Worm (Caenorhabditis elegans) whole organism, late embryonic: ENCODE results near the gene rab-39.

Experiments
- C08G9.2 ChIP-seq: sonication (generic microtip); optimal IDR thresholded peaks from 2 replicates; lab custom pipeline; 2016; ENCODE audit warnings: mild to moderate bottlenecking, missing genetic modification characterization, moderate library complexity, missing compliant biosample characterization
- K09A11.1 ChIP-seq: sonication (generic microtip); optimal IDR thresholded peaks from 2 replicates; lab custom pipeline; 2017; ENCODE audit warnings: antibody characterized with exemption, mild to moderate bottlenecking, missing genetic modification characterization, missing compliant biosample characterization; ENCODE audit not compliant: insufficient read depth
- Y22D7AL.16 ChIP-seq: sonication (generic microtip); optimal IDR thresholded peaks from 2 replicates; lab custom pipeline; 2016; ENCODE audit warnings: missing genetic modification characterization, missing compliant biosample characterization
- ahr-1 ChIP-seq: sonication (generic microtip); optimal IDR thresholded peaks from 2 replicates; lab custom pipeline; 2016; ENCODE audit warnings: missing genetic modification characterization, missing compliant biosample characterization
- ceh-18 ChIP-seq: sonication (generic microtip); optimal IDR thresholded peaks from 2 replicates; lab custom pipeline; 2016; ENCODE audit warnings: missing genetic modification characterization, missing compliant biosample characterization
- ceh-19 ChIP-seq: fragments of 200-800 bp; sonication (Bioruptor generic); optimal IDR thresholded peaks from 2 replicates; lab custom pipeline; 2018; ENCODE audit warnings: mild to moderate bottlenecking, missing genetic modification characterization, missing compliant biosample characterization
- ceh-22 ChIP-seq: sonication (generic microtip); optimal IDR thresholded peaks from 2 replicates; lab custom pipeline; 2017; ENCODE audit warnings: missing biosample characterization, missing genetic modification characterization
- ceh-24 ChIP-seq: sonication (generic microtip); optimal IDR thresholded peaks from 2 replicates; lab custom pipeline; 2016; ENCODE audit warnings: mild to moderate bottlenecking, missing genetic modification characterization, missing compliant biosample characterization
- ceh-30 ChIP-seq: fragments of 150-350 bp; optimal IDR thresholded peaks from 2 replicates; lab custom pipeline; 2014; ENCODE audit warnings: missing biosample characterization, missing genetic modification characterization
- ceh-45 ChIP-seq: fragments of 200-800 bp; sonication (Bioruptor generic); IDR thresholded peaks from 2 replicates; pipeline ENCODE4 v1.3.6; 2022; ENCODE audit warnings: missing genetic modification reagents, missing genetic modification characterization, missing compliant biosample characterization
- ceh-48 ChIP-seq: sonication (generic microtip); optimal IDR thresholded peaks from 2 replicates; lab custom pipeline; 2016; ENCODE audit warnings: missing genetic modification characterization, inconsistent platforms, missing compliant biosample characterization
- ceh-6 ChIP-seq: fragments of 200-800 bp; sonication (Bioruptor generic); optimal IDR thresholded peaks from 2 replicates; lab custom pipeline; 2018; ENCODE audit warnings: mild to moderate bottlenecking, missing genetic modification characterization, missing compliant biosample characterization
- ceh-9 ChIP-seq: sonication (generic microtip); optimal IDR thresholded peaks from 2 replicates; lab custom pipeline; 2016; ENCODE audit warnings: mild to moderate bottlenecking, missing genetic modification characterization, inconsistent platforms, missing compliant biosample characterization
- che-1 ChIP-seq: sonication (generic microtip); optimal IDR thresholded peaks from 2 replicates; lab custom pipeline; 2016; ENCODE audit warnings: mild to moderate bottlenecking, missing genetic modification characterization, missing compliant biosample characterization
- dve-1 ChIP-seq: sonication (generic microtip); optimal IDR thresholded peaks from 2 replicates; lab custom pipeline; 2017; ENCODE audit warnings: antibody characterized with exemption, mild to moderate bottlenecking, missing genetic modification characterization, missing compliant biosample characterization
- elt-4 ChIP-seq: sonication (generic microtip); optimal IDR thresholded peaks from 2 replicates; lab custom pipeline; 2016; ENCODE audit warnings: missing genetic modification characterization, missing compliant biosample characterization
- ets-4 ChIP-seq: sonication (generic microtip); optimal IDR thresholded peaks from 2 replicates; lab custom pipeline; 2016; ENCODE audit warnings: missing genetic modification characterization, missing compliant biosample characterization
- fax-1 ChIP-seq: sonication (generic microtip); optimal IDR thresholded peaks from 2 replicates; lab custom pipeline; 2016; ENCODE audit warnings: missing genotype, missing genetic modification characterization, missing compliant biosample characterization
- gmeb-2 ChIP-seq: sonication (generic microtip); optimal IDR thresholded peaks from 2 replicates; lab custom pipeline; 2016; ENCODE audit warnings: missing genetic modification characterization, inconsistent platforms, missing compliant biosample characterization
- hlh-13 ChIP-seq: fragments of 200-800 bp; sonication (Bioruptor generic); optimal IDR thresholded peaks from 2 replicates; lab custom pipeline; 2018; ENCODE audit warnings: mild to moderate bottlenecking, missing genetic modification characterization, missing compliant biosample characterization
- hlh-6 ChIP-seq: sonication (generic microtip); optimal IDR thresholded peaks from 2 replicates; lab custom pipeline; 2016; ENCODE audit warnings: missing genotype, missing genetic modification characterization, missing compliant biosample characterization
- lim-6 ChIP-seq: sonication (generic microtip); optimal IDR thresholded peaks from 2 replicates; lab custom pipeline; 2016; ENCODE audit warnings: missing genetic modification characterization, missing compliant biosample characterization
- lin-11 ChIP-seq: fragments of 200-800 bp; sonication (Bioruptor generic); optimal IDR thresholded peaks from 2 replicates; lab custom pipeline; 2018; ENCODE audit warnings: mild to moderate bottlenecking, missing genetic modification characterization, missing compliant biosample characterization
- madf-2 ChIP-seq: sonication (generic microtip); optimal IDR thresholded peaks from 2 replicates; lab custom pipeline; 2017; ENCODE audit warnings: missing genetic modification characterization, missing compliant biosample characterization
- nfya-1 ChIP-seq: sonication (generic microtip); optimal IDR thresholded peaks from 2 replicates; lab custom pipeline; 2017; ENCODE audit warnings: missing genetic modification characterization, mild to moderate bottlenecking, missing compliant biosample characterization, antibody characterized with exemption, moderate library complexity
- npax-4 ChIP-seq: sonication (generic microtip); optimal IDR thresholded peaks from 2 replicates; lab custom pipeline; 2016; ENCODE audit warnings: missing genetic modification characterization, missing compliant biosample characterization
- odd-2 ChIP-seq: sonication (generic microtip); optimal IDR thresholded peaks from 2 replicates; lab custom pipeline; 2017; ENCODE audit warnings: antibody characterized with exemption, mild to moderate bottlenecking, missing genetic modification characterization, missing compliant biosample characterization
- pax-1 ChIP-seq: fragments of 150-350 bp; optimal IDR thresholded peaks from 2 replicates; lab custom pipeline; 2014; ENCODE audit warnings: missing biosample characterization, missing genetic modification characterization
- pha-2 ChIP-seq: sonication (generic microtip); optimal IDR thresholded peaks from 2 replicates; lab custom pipeline; 2017; ENCODE audit warnings: mild to moderate bottlenecking, missing genetic modification characterization, missing compliant biosample characterization
- pha-4 ChIP-seq: fragments of 150-350 bp; optimal IDR thresholded peaks from 2 replicates; lab custom pipeline; 2018; ENCODE audit warnings: missing biosample characterization, missing genetic modification reagents, missing genetic modification characterization
- pqm-1 ChIP-seq: sonication (generic microtip); optimal IDR thresholded peaks from 2 replicates; lab custom pipeline; 2016; ENCODE audit warnings: missing genetic modification characterization, missing compliant biosample characterization
- pros-1 ChIP-seq: fragments of 150-350 bp; optimal IDR thresholded peaks from 2 replicates; lab custom pipeline; 2014; ENCODE audit warnings: missing biosample characterization, missing genetic modification reagents, missing genetic modification characterization
- sox-2 ChIP-seq: fragments of 200-800 bp; sonication (Bioruptor generic); IDR thresholded peaks from 2 replicates; pipeline ENCODE4 v1.3.6; 2022; ENCODE audit warnings: missing genetic modification reagents, missing genetic modification characterization, missing compliant biosample characterization
- syd-9 ChIP-seq: sonication (generic microtip); optimal IDR thresholded peaks from 2 replicates; lab custom pipeline; 2016; ENCODE audit warnings: mild to moderate bottlenecking, missing genetic modification characterization, moderate library complexity, missing compliant biosample characterization
- tbx-7 ChIP-seq: sonication (generic microtip); optimal IDR thresholded peaks from 2 replicates; lab custom pipeline; 2016; ENCODE audit warnings: missing genotype, missing genetic modification characterization, missing compliant biosample characterization
- ttx-3 ChIP-seq: sonication (generic microtip); optimal IDR thresholded peaks from 2 replicates; lab custom pipeline; 2016; ENCODE audit warnings: missing genetic modification reagents, missing genetic modification characterization, missing compliant biosample characterization
- unc-3 ChIP-seq, 2 experiments: fragments of 200-800 bp in 1 of 2; sonication (Bioruptor generic) in 1 of 2; sonication (generic microtip) in 1 of 2; conservative IDR thresholded peaks in 1 of 2; optimal IDR thresholded peaks in 1 of 2; 2 replicates each; pipeline versions ENCODE4 v1.3.6 to Lab custom; 2016 to 2022; ENCODE audit warnings: missing compliant biosample characterization in 2 of 2, missing genetic modification characterization in 2 of 2, missing genetic modification reagents in 1 of 2
- unc-42 ChIP-seq: sonication (generic microtip); optimal IDR thresholded peaks from 2 replicates; lab custom pipeline; 2016; ENCODE audit warnings: missing genotype, missing genetic modification characterization, missing compliant biosample characterization
- unc-55 ChIP-seq: sonication (generic microtip); optimal IDR thresholded peaks from 2 replicates; lab custom pipeline; 2017; ENCODE audit warnings: missing biosample characterization, missing genetic modification reagents, missing genetic modification characterization
- unc-86 ChIP-seq: sonication (generic microtip); optimal IDR thresholded peaks from 2 replicates; lab custom pipeline; 2016; ENCODE audit warnings: missing genetic modification characterization, missing compliant biosample characterization
- zip-5 ChIP-seq: sonication (generic microtip); optimal IDR thresholded peaks from 2 replicates; lab custom pipeline; 2016; ENCODE audit warnings: missing genetic modification characterization, missing compliant biosample characterization
- ztf-16 ChIP-seq: sonication (generic microtip); optimal IDR thresholded peaks from 2 replicates; lab custom pipeline; 2017; ENCODE audit warnings: missing genetic modification characterization, missing compliant biosample characterization

The rab-39 gene

ce11 chrII:9322870-9323349 is at the start of gene rab-39:
rab-39 (minus strand) TSS chrII:9322920.
- TF ChIP-seq unc-42, result peak; percentile 53
- peak; percentile 3 for TF ChIP-seq ceh-48
- no peak for TF ChIP-seq madf-2 (tag; lab: Kevin White, UChicago)

ce11 chrII:9372393-9372792 is 49.7 kb upstream of the rab-39 start, which contains the start of gene C06C3.3:
C06C3.3 (minus strand) TSS chrII:9372493.
- TF ChIP-seq lin-11 (no peak), gmeb-2 (tag; lab: Kevin White, UChicago) (no peak), fax-1 (tag; lab: Kevin White, UChicago) (no peak), npax-4 (tag; lab: Kevin White, UChicago) (no peak), C08G9.2 (tag; lab: Kevin White, UChicago) (no peak), hlh-6 (tag; lab: Kevin White, UChicago) (no peak), madf-2 (tag; lab: Kevin White, UChicago) (no peak), Y22D7AL.16 (tag; lab: Kevin White, UChicago) (no peak), ztf-16 (tag; lab: Kevin White, UChicago) (no peak)

- no peak for TF ChIP-seq che-1
- no peak for TF ChIP-seq madf-2 (tag; lab: Kevin White, UChicago)
- no peak for TF ChIP-seq odd-2
- no peak for TF ChIP-seq zip-5 (tag; lab: Kevin White, UChicago)
Measured at ce11 chrII:9369394-9369793, 46.7 kb upstream of the rab-39 start.

- TF ChIP-seq pha-4 (tag; lab: Kevin White, UChicago), result no peak
- TF ChIP-seq unc-3 (GFP tag; conservative IDR thresholded peaks at IDR 0.05; lab: Robert Waterston, UW), result no peak
- no peak for TF ChIP-seq unc-3 (tag; optimal IDR thresholded peaks at IDR 0.05; lab: Kevin White, UChicago)
- no peak for TF ChIP-seq unc-86 (tag; lab: Kevin White, UChicago)
- TF ChIP-seq ceh-22 (tag; lab: Kevin White, UChicago), result no peak
- TF ChIP-seq ets-4, result no peak
- TF ChIP-seq ceh-6 (GFP tag; lab: Kevin White, UChicago), result no peak
- TF ChIP-seq che-1, result no peak
- TF ChIP-seq ceh-30 (tag; lab: Kevin White, UChicago), result no peak
Measured at ce11 chrII:9362249-9362648, 39.5 kb upstream of the rab-39 start.

- TF ChIP-seq hlh-13 (GFP tag; lab: Kevin White, UChicago), result no peak
- TF ChIP-seq ceh-9, result no peak
- TF ChIP-seq pha-2, result no peak
- TF ChIP-seq pha-4 (tag; lab: Kevin White, UChicago), result no peak
- TF ChIP-seq odd-2, result no peak
- TF ChIP-seq ceh-30 (tag; lab: Kevin White, UChicago), result no peak
- TF ChIP-seq pros-1 (tag; lab: Kevin White, UChicago), result no peak
- TF ChIP-seq ceh-24 (tag; lab: Kevin White, UChicago), result no peak
- no peak for TF ChIP-seq unc-55
- TF ChIP-seq nfya-1 (tag; lab: Kevin White, UChicago), result no peak
- TF ChIP-seq pqm-1 (tag; lab: Kevin White, UChicago), result no peak
Measured at ce11 chrII:9358230-9358629, 35.5 kb upstream of the rab-39 start, which contains the start of gene mel-11. mel-11 (plus strand) TSS chrII:9358530.

ce11 chrII:9356723-9357122 is 34.0 kb upstream of the rab-39 start:
- TF ChIP-seq tbx-7 (tag; lab: Kevin White, UChicago) (no peak), syd-9 (tag; lab: Kevin White, UChicago) (no peak), elt-4 (tag; lab: Kevin White, UChicago) (no peak), unc-3 (GFP tag; conservative IDR thresholded peaks at IDR 0.05; lab: Robert Waterston, UW) (0 out of 2 replicates have a peak, but pooled peaks have one; percentile 18), unc-3 (tag; optimal IDR thresholded peaks at IDR 0.05; lab: Kevin White, UChicago) (no peak), unc-42 (peak; percentile 7), unc-55 (peak; percentile 18), K09A11.1 (no peak), ceh-45 (GFP tag; lab: Robert Waterston, UW) (no peak), dve-1 (tag; lab: Kevin White, UChicago) (peak; percentile 2), ahr-1 (tag; lab: Kevin White, UChicago) (no peak), ttx-3 (tag; lab: Kevin White, UChicago) (no peak), ceh-18 (tag; lab: Kevin White, UChicago) (peak; percentile 74), odd-2 (no peak), Y22D7AL.16 (tag; lab: Kevin White, UChicago) (no peak), ceh-19 (GFP tag; lab: Kevin White, UChicago) (peak; percentile 32), lim-6 (tag; lab: Kevin White, UChicago) (no peak), sox-2 (GFP tag; lab: Robert Waterston, UW) (no peak), pax-1 (tag; lab: Kevin White, UChicago) (no peak)
